Worm (Caenorhabditis elegans): Measurements from ENCODE around the gene fbxb-2.

DNA sequence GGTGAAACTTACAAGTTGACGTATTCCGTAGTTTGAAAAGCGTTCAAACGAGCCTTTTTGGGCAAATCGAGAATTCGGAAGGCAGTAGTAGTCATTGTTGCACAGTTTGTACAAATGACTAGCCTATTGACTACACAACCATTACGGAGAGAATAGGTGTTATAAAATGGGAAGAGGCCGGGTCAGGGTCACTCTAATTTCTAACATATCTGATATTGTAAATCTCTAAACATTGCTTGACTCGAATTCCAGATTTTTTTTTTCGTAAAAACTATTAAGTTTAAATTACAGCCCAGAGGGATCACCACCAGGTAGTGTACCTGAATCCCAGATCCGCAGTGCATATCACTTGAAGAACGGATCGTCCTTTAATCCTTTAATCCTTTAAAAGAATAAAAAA lies at the start of gene fbxb-2:
- TF ChIP-seq sea-2 (GFP tag; IDR thresholded peaks at IDR 0.05): no peak
- no peak for TF ChIP-seq snpc-4 (GFP tag; optimal IDR thresholded peaks at IDR 0.05)
- TF ChIP-seq snpc-4 (tag; optimal IDR thresholded peaks at IDR 0.05): no peak
- TF ChIP-seq rpc-1 (optimal IDR thresholded peaks at IDR 0.05): no peak
- no peak for TF ChIP-seq rpc-1 (tag; optimal IDR thresholded peaks at IDR 0.05)
- no peak for TF ChIP-seq ama-1 (optimal IDR thresholded peaks at IDR 0.05)
- no peak for TF ChIP-seq ama-1 (GFP tag; optimal IDR thresholded peaks at IDR 0.05)
- TF ChIP-seq egrh-3 (GFP tag; IDR thresholded peaks at IDR 0.05): no peak
- TF ChIP-seq snpc-1.3 (tag; optimal IDR thresholded peaks at IDR 0.05; ENCODE audit: insufficient read depth): no peak
- TF ChIP-seq F22D6.2 (tag; optimal IDR thresholded peaks at IDR 0.05): no peak
- TF ChIP-seq unc-130 (GFP tag; optimal IDR thresholded peaks at IDR 0.05): no peak
- no peak for TF ChIP-seq pha-4 (tag; optimal IDR thresholded peaks at IDR 0.05)
- TF ChIP-seq lin-40 (tag; optimal IDR thresholded peaks at IDR 0.05): no peak
- TF ChIP-seq ceh-79 (tag; optimal IDR thresholded peaks at IDR 0.05): no peak
- TF ChIP-seq lin-35 (GFP tag; optimal IDR thresholded peaks at IDR 0.05): no peak

Data from whole organism, young adult.